Worm (Caenorhabditis elegans): ENCODE measurements around the gene srh-281.

ce11 chrV:16202618-16203017 is 12.0 kb downstream of the srh-281 start, which contains the start of gene F11A5.18:
- TF ChIP-seq tbx-11 (GFP tag; IDR thresholded peaks at IDR 0.05) (no peak), ceh-13 (GFP tag; optimal IDR thresholded peaks at IDR 0.05) (no peak), F13C5.2 (tag; optimal IDR thresholded peaks at IDR 0.05) (no peak), ama-1 (optimal IDR thresholded peaks at IDR 0.05) (no peak), tbx-37 (GFP tag; conservative IDR thresholded peaks at IDR 0.05) (no peak), hmg-4 (GFP tag; optimal IDR thresholded peaks at IDR 0.05) (no peak)

Measured in whole organism, early embryonic.